Worm (Caenorhabditis elegans) whole organism, L2 larva: ENCODE results near the gene srsx-38.

Experiments used
- aly-2 ChIP-seq: fragments of 150-350 bp; optimal IDR thresholded peaks from 2 replicates; lab custom pipeline; 2014; ENCODE audit warnings: missing biosample characterization, missing genetic modification characterization
- elt-3 ChIP-seq: sonication (generic microtip); optimal IDR thresholded peaks from 2 replicates; lab custom pipeline; 2017; ENCODE audit warnings: missing biosample characterization, missing genetic modification characterization

DNA sequence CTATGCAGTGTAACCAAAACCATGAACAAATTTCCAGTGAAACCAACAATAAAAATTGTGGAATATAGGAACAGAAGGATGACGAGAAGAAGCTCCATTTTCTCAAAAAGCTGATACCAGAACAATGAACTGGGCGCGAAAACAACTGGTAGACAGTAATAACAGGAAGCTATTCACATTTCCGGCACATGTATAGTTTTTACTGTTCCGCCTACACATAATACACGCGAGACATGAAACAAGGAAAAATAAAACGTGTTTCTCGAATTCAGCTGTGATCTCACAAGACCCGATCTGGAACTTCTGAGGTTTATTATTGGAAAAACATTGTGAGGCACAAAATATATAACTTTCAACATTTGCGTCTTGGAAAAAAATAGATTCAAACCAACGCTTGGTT lies 2.2 kb upstream of the srsx-38 start, which contains the start of gene srsx-36:
- TF ChIP-seq aly-2 (no peak), elt-3 (tag; lab: Kevin White, UChicago) (no peak)
